Fruit fly (Drosophila melanogaster): Measurements from ENCODE around the gene CG4617.

Gene CG4617

dm6 chrX:7097071-7097858, 7.0 kb downstream of the CG4617 start (continued):
- TF ChIP-seq Max (GFP tag; optimal IDR thresholded peaks at IDR 0.05) (no peak), ind (GFP tag; optimal IDR thresholded peaks at IDR 0.05) (no peak), prd (optimal IDR thresholded peaks at IDR 0.05) (no peak), prd (GFP tag; IDR thresholded peaks at IDR 0.05) (no peak), CG9932 (GFP tag; IDR thresholded peaks at IDR 0.05) (no peak), Hmr (GFP tag; optimal IDR thresholded peaks at IDR 0.05) (no peak), CG2202 (tag; optimal IDR thresholded peaks at IDR 0.05) (no peak), chinmo (GFP tag; IDR thresholded peaks at IDR 0.05; ENCODE audit: partially characterized antibody) (0 out of 4 replicates have a peak, but pooled peaks have one; percentile 86), ap (GFP tag; IDR thresholded peaks at IDR 0.05) (no peak), CG17359 (tag; optimal IDR thresholded peaks at IDR 0.05) (peak; percentile 55), rib (GFP tag; IDR thresholded peaks at IDR 0.05) (peak; percentile 42; the same call in 1 of the 2 replicates), Xbp1 (GFP tag; optimal IDR thresholded peaks at IDR 0.05) (no peak), p53 (GFP tag; optimal IDR thresholded peaks at IDR 0.05) (no peak), CG32772 (GFP tag; IDR thresholded peaks at IDR 0.05) (peak; percentile 54), CrebB (tag; optimal IDR thresholded peaks at IDR 0.05) (no peak), fru (optimal IDR thresholded peaks at IDR 0.05) (peak; percentile 20), CG10274 (GFP tag; optimal IDR thresholded peaks at IDR 0.05) (no peak), CG17802 (tag; optimal IDR thresholded peaks at IDR 0.05) (no peak), Atf6 (GFP tag; IDR thresholded peaks at IDR 0.05) (no peak), usp (GFP tag; optimal IDR thresholded peaks at IDR 0.05) (no peak), zen2 (GFP tag; IDR thresholded peaks at IDR 0.05; ENCODE audit: partially characterized antibody) (no peak), CG4617 (GFP tag; optimal IDR thresholded peaks at IDR 0.05; ENCODE audit: borderline replicate concordance) (peak; percentile 16), YL-1 (GFP tag; optimal IDR thresholded peaks at IDR 0.05) (peak; percentile 46), CG12155 (GFP tag; optimal IDR thresholded peaks at IDR 0.05) (peak; percentile 95), sqz (GFP tag; optimal IDR thresholded peaks at IDR 0.05) (peak; percentile 94), CG11696 (GFP tag; IDR thresholded peaks at IDR 0.05) (no peak), Dp (GFP tag; optimal IDR thresholded peaks at IDR 0.05) (no peak), chm (GFP tag; IDR thresholded peaks at IDR 0.05) (0 out of 2 replicates have a peak, but pooled peaks have one; percentile 49), Sry-δ (GFP tag; optimal IDR thresholded peaks at IDR 0.05) (peak; percentile 16), yki (optimal IDR thresholded peaks at IDR 0.05) (no peak), Trl (optimal IDR thresholded peaks at IDR 0.05) (peak; percentile 76 to 88), Trl (GFP tag; optimal IDR thresholded peaks at IDR 0.05) (no peak), CG12769 (tag; optimal IDR thresholded peaks at IDR 0.05) (peak; percentile 12), Asciz (GFP tag; optimal IDR thresholded peaks at IDR 0.05) (no peak), sob (GFP tag; IDR thresholded peaks at IDR 0.05) (0 out of 2 replicates have a peak, but pooled peaks have one; percentile 9), CG15479 (GFP tag; optimal IDR thresholded peaks at IDR 0.05) (peak; percentile 25), unc-4 (GFP tag; IDR thresholded peaks at IDR 0.05; ENCODE audit: partially characterized antibody) (no peak), CG34422 (GFP tag; IDR thresholded peaks at IDR 0.05) (no peak)

dm6 chrX:7096495-7096995, 7.7 kb downstream of the CG4617 start:
- TF ChIP-seq Rfx (GFP tag; IDR thresholded peaks at IDR 0.05) (peak; percentile 87), HmgD (GFP tag; optimal IDR thresholded peaks at IDR 0.05) (peak; percentile 26), NFAT (GFP tag; IDR thresholded peaks at IDR 0.05) (peak; percentile 70), CG18011 (GFP tag; optimal IDR thresholded peaks at IDR 0.05) (peak; percentile 52), zfh2 (GFP tag; optimal IDR thresholded peaks at IDR 0.05) (peak; percentile 69), CG11696 (GFP tag; IDR thresholded peaks at IDR 0.05) (peak; percentile 96), sna (GFP tag; IDR thresholded peaks at IDR 0.05; ENCODE audit: partially characterized antibody) (no peak), Taf1 (GFP tag; IDR thresholded peaks at IDR 0.05) (peak; percentile 45; the same call in 1 of the 2 replicates), ind (GFP tag; optimal IDR thresholded peaks at IDR 0.05) (peak; percentile 70), GATAe (GFP tag; conservative IDR thresholded peaks at IDR 0.05) (no peak), CG33213 (GFP tag; optimal IDR thresholded peaks at IDR 0.05) (peak; percentile 48), aop (GFP tag; IDR thresholded peaks at IDR 0.05) (peak; percentile 57; the same call in 1 of the 2 replicates), CG11398 (GFP tag; optimal IDR thresholded peaks at IDR 0.05) (peak; percentile 65), CG31441 (GFP tag; IDR thresholded peaks at IDR 0.05) (peak; percentile 83), NC2β (GFP tag; optimal IDR thresholded peaks at IDR 0.05) (peak; percentile 57), BtbVII (GFP tag; optimal IDR thresholded peaks at IDR 0.05) (peak; percentile 86)

Measured in whole organism, embryonic.